Fruit fly (Drosophila melanogaster) whole organism: ENCODE measurements around the gene sip2.

Experiments
- CG8478 ChIP-seq: fragments of >200 bp; optimal IDR thresholded peaks from 2 replicates; lab custom pipeline; 2018; ENCODE audit warnings: inconsistent platforms
- Dll ChIP-seq: fragments of >200 bp; optimal IDR thresholded peaks from 2 replicates; lab custom pipeline; 2017
- psq ChIP-seq: fragments of >200 bp; optimal IDR thresholded peaks from 2 replicates; lab custom pipeline; 2017

dm6 chr2L:7013157-7013556 is 49.3 kb upstream of the sip2 start, which contains the start of gene CG43322:
- no peak for TF ChIP-seq Dll (lab: Kevin White, UChicago)
- TF ChIP-seq psq (lab: Kevin White, UChicago), result no peak
- TF ChIP-seq CG8478 (lab: Kevin White, UChicago), result no peak
